Fruit fly (Drosophila melanogaster) whole organism, embryonic: ENCODE measurements around the gene CG44001.
A peak's percentile ranks its signal among the peaks of the same experiment; 100 is the strongest.

Experiments
- Atf3 ChIP-seq: fragments of 200-800 bp; sonication (Bioruptor generic); optimal IDR thresholded peaks from 3 replicates; lab custom pipeline; 2016; ENCODE audit warnings: missing biosample characterization, missing genetic modification characterization
- Blimp-1 ChIP-seq: fragments of 200-800 bp; sonication (Bioruptor generic); optimal IDR thresholded peaks from 3 replicates; lab custom pipeline; 2018; ENCODE audit warnings: missing biosample characterization, missing genetic modification characterization, mild to moderate bottlenecking, moderate library complexity, missing genetic modification reagents
- CG10321 ChIP-seq: fragments of 200-800 bp; sonication (Bioruptor generic); IDR thresholded peaks from 2 replicates; pipeline ENCODE4 v1.3.6; 2022; ENCODE audit warnings: missing biosample characterization, missing genetic modification characterization
- CG10565 ChIP-seq: fragments of 200-800 bp; sonication (Bioruptor generic); optimal IDR thresholded peaks from 3 replicates; lab custom pipeline; 2016; ENCODE audit warnings: missing biosample characterization, mild to moderate bottlenecking, missing genetic modification characterization
- CG10959 ChIP-seq: fragments of 200-800 bp; sonication (Bioruptor generic); IDR thresholded peaks from 2 replicates; pipeline ENCODE4 v1.3.6; 2022; ENCODE audit warnings: missing biosample characterization, missing genetic modification characterization
- CG11398 ChIP-seq: fragments of 200-800 bp; sonication (Bioruptor generic); optimal IDR thresholded peaks from 2 replicates; lab custom pipeline; 2016; ENCODE audit warnings: missing biosample characterization, missing genetic modification characterization
- CG12071 ChIP-seq: fragments of 200-800 bp; sonication (Bioruptor generic); optimal IDR thresholded peaks from 3 replicates; lab custom pipeline; 2018; ENCODE audit warnings: missing biosample characterization, mild to moderate bottlenecking, missing genetic modification characterization
- CG12155 ChIP-seq: fragments of 200-800 bp; sonication (Bioruptor generic); optimal IDR thresholded peaks from 3 replicates; lab custom pipeline; 2016; ENCODE audit warnings: missing biosample characterization, missing genetic modification characterization
- CG17186 ChIP-seq: fragments of 200-800 bp; sonication (Bioruptor generic); optimal IDR thresholded peaks from 3 replicates; lab custom pipeline; 2017; ENCODE audit warnings: missing biosample characterization, missing genetic modification reagents, missing genetic modification characterization
- CG17361 ChIP-seq: fragments of 200-800 bp; sonication (Bioruptor generic); IDR thresholded peaks from 3 replicates; pipeline ENCODE4 v1.3.6; 2022; ENCODE audit warnings: missing biosample characterization, missing genetic modification characterization
- CG17612 ChIP-seq: fragments of 200-800 bp; sonication (Bioruptor generic); IDR thresholded peaks from 2 replicates; pipeline ENCODE4 v1.3.6; 2022; ENCODE audit warnings: missing biosample characterization, missing genetic modification characterization
- CG1792 ChIP-seq: fragments of 200-800 bp; sonication (Bioruptor generic); optimal IDR thresholded peaks from 2 replicates; lab custom pipeline; 2016; ENCODE audit warnings: missing biosample characterization, missing genetic modification characterization
- CG2678 ChIP-seq: fragments of 200-800 bp; sonication (Bioruptor generic); optimal IDR thresholded peaks from 3 replicates; lab custom pipeline; 2019; ENCODE audit warnings: missing biosample characterization, mild to moderate bottlenecking, missing genetic modification characterization, moderate library complexity
- CG30020 ChIP-seq: fragments of 200-800 bp; optimal IDR thresholded peaks from 2 replicates; lab custom pipeline; 2019; ENCODE audit warnings: missing biosample characterization, mild to moderate bottlenecking, missing genetic modification characterization, moderate library complexity
- CG31388 ChIP-seq: fragments of 200-800 bp; sonication (Bioruptor generic); optimal IDR thresholded peaks from 2 replicates; lab custom pipeline; 2016; ENCODE audit warnings: missing biosample characterization, missing genetic modification characterization
- CG4282 ChIP-seq: fragments of 200-800 bp; sonication (Bioruptor generic); optimal IDR thresholded peaks from 2 replicates; lab custom pipeline; 2016; ENCODE audit warnings: missing biosample characterization, missing genetic modification characterization
- CG4360 ChIP-seq: fragments of 200-800 bp; sonication (Bioruptor generic); IDR thresholded peaks from 2 replicates; pipeline ENCODE4 v1.3.6; 2022; ENCODE audit warnings: missing biosample characterization, missing genetic modification characterization
- CG43689 ChIP-seq: fragments of 200-800 bp; sonication (Bioruptor generic); IDR thresholded peaks from 2 replicates; pipeline ENCODE4 v1.3.6; 2022; ENCODE audit warnings: missing biosample characterization, missing genetic modification characterization
- CG6272 ChIP-seq: fragments of 200-800 bp; sonication (Bioruptor generic); IDR thresholded peaks from 2 replicates; pipeline ENCODE4 v1.3.6; 2022; ENCODE audit warnings: missing biosample characterization, missing genetic modification characterization
- CG6813 ChIP-seq: fragments of 200-800 bp; sonication (Bioruptor generic); optimal IDR thresholded peaks from 2 replicates; lab custom pipeline; 2017; ENCODE audit warnings: missing biosample characterization, missing genetic modification characterization, mild to moderate bottlenecking, moderate library complexity, missing genetic modification reagents
- Chrac-16 ChIP-seq: fragments of 200-800 bp; sonication (Bioruptor generic); optimal IDR thresholded peaks from 3 replicates; lab custom pipeline; 2016; ENCODE audit warnings: missing biosample characterization, missing genetic modification characterization
- HmgD ChIP-seq: fragments of 200-800 bp; sonication (Bioruptor generic); optimal IDR thresholded peaks from 3 replicates; lab custom pipeline; 2016; ENCODE audit warnings: missing biosample characterization, missing genetic modification characterization
- Lhr ChIP-seq: fragments of 200-800 bp; sonication (Bioruptor generic); optimal IDR thresholded peaks from 3 replicates; lab custom pipeline; 2017; ENCODE audit warnings: mild to moderate bottlenecking, missing biosample characterization, missing genetic modification reagents, missing genetic modification characterization
- MBD-R2 ChIP-seq: fragments of 200-800 bp; sonication (Bioruptor generic); IDR thresholded peaks from 2 replicates; pipeline ENCODE4 v1.3.6; 2022; ENCODE audit warnings: missing biosample characterization, missing genetic modification characterization
- Mrtf ChIP-seq: fragments of 200-800 bp; sonication (Bioruptor generic); IDR thresholded peaks from 3 replicates; pipeline ENCODE4 v1.3.6; 2022; ENCODE audit warnings: missing biosample characterization, missing genetic modification characterization
- Myb ChIP-seq: fragments of 200-800 bp; sonication (Bioruptor generic); optimal IDR thresholded peaks from 2 replicates; lab custom pipeline; 2016; ENCODE audit warnings: missing biosample characterization, missing genetic modification characterization
- NfI ChIP-seq: fragments of 200-800 bp; sonication (Bioruptor generic); optimal IDR thresholded peaks from 3 replicates; lab custom pipeline; 2018; ENCODE audit warnings: missing biosample characterization, mild to moderate bottlenecking, missing genetic modification characterization, moderate library complexity
- Side ChIP-seq: fragments of 200-800 bp; sonication (Bioruptor generic); optimal IDR thresholded peaks from 2 replicates; lab custom pipeline; 2016; ENCODE audit warnings: missing biosample characterization, missing genetic modification characterization
- Stat92E ChIP-seq, 3 experiments: fragments of >200 bp in 2 of 3; fragments of 200-800 bp in 1 of 3; sonication (Bioruptor generic) in 1 of 3; optimal IDR thresholded peaks; 2 replicates each; lab custom pipeline; 2017 to 2019; ENCODE audit warnings: missing biosample characterization in 3 of 3, missing genetic modification characterization in 3 of 3, mild to moderate bottlenecking in 1 of 3, moderate library complexity in 1 of 3
- Taf1 ChIP-seq: fragments of 200-800 bp; sonication (Bioruptor generic); IDR thresholded peaks from 2 replicates; pipeline ENCODE4 v1.3.6; 2022; ENCODE audit warnings: missing biosample characterization, missing genetic modification characterization
- bowl ChIP-seq: fragments of 200-800 bp; sonication (Bioruptor generic); IDR thresholded peaks from 2 replicates; pipeline ENCODE4 v1.3.6; 2022; ENCODE audit warnings: missing biosample characterization, missing genetic modification characterization
- cg ChIP-seq: fragments of 200-800 bp; sonication (Bioruptor generic); optimal IDR thresholded peaks from 3 replicates; lab custom pipeline; 2019; ENCODE audit warnings: missing biosample characterization, mild to moderate bottlenecking, missing genetic modification characterization, moderate library complexity
- corto ChIP-seq: fragments of 200-800 bp; sonication (Bioruptor generic); optimal IDR thresholded peaks from 2 replicates; lab custom pipeline; 2016; ENCODE audit warnings: missing biosample characterization, mild to moderate bottlenecking, missing genetic modification characterization, moderate library complexity
- dan ChIP-seq: fragments of 200-800 bp; sonication (Bioruptor generic); IDR thresholded peaks from 2 replicates; pipeline ENCODE4 v1.3.6; 2022; ENCODE audit warnings: missing biosample characterization, missing genetic modification characterization
- disco-r ChIP-seq: fragments of 200-800 bp; sonication (Bioruptor generic); optimal IDR thresholded peaks from 2 replicates; lab custom pipeline; 2016; ENCODE audit warnings: missing biosample characterization, missing genetic modification characterization
- hkb ChIP-seq, 2 experiments: fragments of 200-800 bp in 1 of 2; fragments of >200 bp in 1 of 2; sonication (Bioruptor generic) in 1 of 2; IDR thresholded peaks in 1 of 2; optimal IDR thresholded peaks in 1 of 2; 2 replicates each; pipeline versions ENCODE4 v1.3.6 to Lab custom; 2017 to 2022; ENCODE audit warnings: missing biosample characterization in 1 of 2, missing genetic modification characterization in 1 of 2
- jigr1 ChIP-seq: fragments of 200-800 bp; sonication (Bioruptor generic); IDR thresholded peaks from 3 replicates; pipeline ENCODE4 v1.3.6; 2022; ENCODE audit warnings: missing biosample characterization, missing genetic modification characterization
- kay ChIP-seq: fragments of 200-800 bp; sonication (Bioruptor generic); optimal IDR thresholded peaks from 2 replicates; lab custom pipeline; 2016; ENCODE audit warnings: missing biosample characterization, missing genetic modification characterization
- klu ChIP-seq: fragments of 200-800 bp; sonication (Bioruptor generic); IDR thresholded peaks from 2 replicates; pipeline ENCODE4 v1.3.6; 2022; ENCODE audit warnings: missing biosample characterization, missing genetic modification characterization
- lilli ChIP-seq: fragments of 200-800 bp; sonication (Bioruptor generic); optimal IDR thresholded peaks from 3 replicates; lab custom pipeline; 2016; ENCODE audit warnings: missing biosample characterization, missing genetic modification characterization
- p53 ChIP-seq: fragments of 200-800 bp; sonication (Bioruptor generic); optimal IDR thresholded peaks from 2 replicates; lab custom pipeline; 2016; ENCODE audit warnings: missing biosample characterization, missing genetic modification characterization
- phol ChIP-seq: fragments of 200-800 bp; sonication (Bioruptor generic); optimal IDR thresholded peaks from 3 replicates; lab custom pipeline; 2018; ENCODE audit warnings: missing biosample characterization, mild to moderate bottlenecking, missing genetic modification characterization, moderate library complexity
- rib ChIP-seq: fragments of 200-800 bp; sonication (Bioruptor generic); IDR thresholded peaks from 2 replicates; pipeline ENCODE4 v1.3.6; 2022; ENCODE audit warnings: missing biosample characterization, missing genetic modification characterization
- scrt ChIP-seq: fragments of 200-800 bp; sonication (Bioruptor generic); optimal IDR thresholded peaks from 2 replicates; lab custom pipeline; 2018; ENCODE audit warnings: missing biosample characterization, mild to moderate bottlenecking, missing genetic modification characterization, moderate library complexity
- sima ChIP-seq: fragments of 200-800 bp; sonication (Bioruptor generic); optimal IDR thresholded peaks from 2 replicates; lab custom pipeline; 2016; ENCODE audit warnings: missing biosample characterization, missing genetic modification characterization
- slbo ChIP-seq: fragments of 200-800 bp; sonication (Bioruptor generic); IDR thresholded peaks from 2 replicates; pipeline ENCODE4 v1.3.6; 2022; ENCODE audit warnings: missing biosample characterization, missing genetic modification characterization
- sna ChIP-seq: fragments of 200-800 bp; sonication (Bioruptor generic); IDR thresholded peaks from 2 replicates; pipeline ENCODE4 v1.3.6; 2022; ENCODE audit warnings: missing biosample characterization, missing genetic modification characterization; ENCODE audit not compliant: partially characterized antibody
- ttk ChIP-seq: fragments of 200-800 bp; sonication (Bioruptor generic); IDR thresholded peaks from 2 replicates; pipeline ENCODE4 v2.1.2; 2022; ENCODE audit warnings: missing biosample characterization, missing genetic modification characterization
- tx ChIP-seq: fragments of 200-800 bp; sonication (Bioruptor generic); optimal IDR thresholded peaks from 2 replicates; lab custom pipeline; 2016; ENCODE audit warnings: missing biosample characterization, missing genetic modification characterization
- wek ChIP-seq: fragments of 200-800 bp; sonication (Bioruptor generic); optimal IDR thresholded peaks from 3 replicates; lab custom pipeline; 2018; ENCODE audit warnings: missing biosample characterization, mild to moderate bottlenecking, missing genetic modification characterization, moderate library complexity

CG44001 gene

dm6 chr2L:5060952-5061478 is 17.9 kb downstream of the CG44001 start (continued):
- TF ChIP-seq Myb (GFP tag; lab: Kevin White, UChicago) (peak; percentile 44), Stat92E (GFP tag; optimal IDR thresholded peaks at IDR 0.05; lab: Kevin White, UChicago) (no peak), CG30020 (tag; lab: Kevin White, UChicago) (no peak), Taf1 (GFP tag; lab: Robert Waterston, UW) (peak; percentile 72), HmgD (peak; percentile 26), CG12155 (peak; percentile 42), wek (peak; percentile 37), CG10959 (GFP tag; lab: Robert Waterston, UW) (no peak), CG43689 (GFP tag; lab: Robert Waterston, UW) (0 out of 2 replicates have a peak, but pooled peaks have one; percentile 36), CG31388 (GFP tag; lab: Kevin White, UChicago) (no peak), scrt (GFP tag; lab: Kevin White, UChicago) (peak; percentile 67), CG10321 (GFP tag; lab: Robert Waterston, UW) (peak; percentile 22; the same call in 1 of the 2 replicates), Lhr (GFP tag; lab: Kevin White, UChicago) (no peak), CG11398 (GFP tag; lab: Kevin White, UChicago) (peak; percentile 62), lilli (peak; percentile 88), CG6813 (peak; percentile 78), Chrac-16 (GFP tag; lab: Kevin White, UChicago) (peak; percentile 46), MBD-R2 (GFP tag; lab: Robert Waterston, UW) (peak; percentile 47; the same call in 1 of the 2 replicates), sna (GFP tag; lab: Robert Waterston, UW) (no peak), bowl (GFP tag; lab: Robert Waterston, UW) (peak; percentile 56; the same call in 1 of the 2 replicates), cg (peak; percentile 30), hkb (optimal IDR thresholded peaks at IDR 0.05; lab: Kevin White, UChicago) (no peak), hkb (GFP tag; IDR thresholded peaks at IDR 0.05; lab: Robert Waterston, UW) (peak; percentile 74), corto (peak; percentile 51), CG10565 (no peak), CG2678 (tag; lab: Kevin White, UChicago) (peak; percentile 80), klu (peak; percentile 54), NfI (GFP tag; lab: Kevin White, UChicago) (peak; percentile 40), CG6272 (GFP tag; lab: Robert Waterston, UW) (no peak), disco-r (peak; percentile 61), CG4282 (GFP tag; lab: Kevin White, UChicago) (no peak), CG17361 (GFP tag; lab: Robert Waterston, UW) (peak; percentile 60), kay (GFP tag; lab: Kevin White, UChicago) (peak; percentile 74), Mrtf (peak; percentile 36; the same call in 2 of the 3 replicates), CG17186 (no peak), tx (GFP tag; lab: Kevin White, UChicago) (no peak), CG17612 (no peak), rib (GFP tag; lab: Robert Waterston, UW) (0 out of 2 replicates have a peak, but pooled peaks have one; percentile 35), jigr1 (GFP tag; lab: Robert Waterston, UW) (no peak), ttk (GFP tag; lab: Robert Waterston, UW) (no peak; the same call in 1 of the 2 replicates), Side (GFP tag; lab: Kevin White, UChicago) (peak; percentile 84), p53 (GFP tag; lab: Kevin White, UChicago) (peak; percentile 68), Blimp-1 (GFP tag; lab: Kevin White, UChicago) (peak; percentile 64), slbo (GFP tag; lab: Robert Waterston, UW) (peak; percentile 78), sima (no peak), CG1792 (GFP tag; lab: Kevin White, UChicago) (peak; percentile 56), dan (GFP tag; lab: Robert Waterston, UW) (no peak), CG12071 (GFP tag; lab: Kevin White, UChicago) (peak; percentile 65), Atf3 (no peak), CG4360 (GFP tag; lab: Robert Waterston, UW) (peak; percentile 33; the same call in 1 of the 2 replicates), phol (tag; lab: Kevin White, UChicago) (peak; percentile 23)
